Worm (Caenorhabditis elegans) whole organism, L2 larva: ENCODE data around the gene K08H2.7.
A peak's percentile ranks its signal among the peaks of the same experiment; 100 is the strongest.

Experiments used
- C34F6.9 ChIP-seq: fragments of 150-350 bp; optimal IDR thresholded peaks from 2 replicates; lab custom pipeline; 2014; ENCODE audit warnings: missing biosample characterization, missing genetic modification characterization
- F13H6.1 ChIP-seq: sonication (generic microtip); optimal IDR thresholded peaks from 2 replicates; lab custom pipeline; 2016; ENCODE audit warnings: missing genetic modification characterization, missing compliant biosample characterization
- Y55F3AM.14 ChIP-seq: fragments of 200-800 bp; sonication (Bioruptor generic); optimal IDR thresholded peaks from 2 replicates; lab custom pipeline; 2018; ENCODE audit warnings: mild to moderate bottlenecking, missing genetic modification characterization, missing compliant biosample characterization
- ZK546.5 ChIP-seq: sonication (generic microtip); optimal IDR thresholded peaks from 2 replicates; lab custom pipeline; 2017; ENCODE audit warnings: missing biosample characterization, missing genetic modification characterization
- alr-1 ChIP-seq: fragments of 150-350 bp; optimal IDR thresholded peaks from 2 replicates; lab custom pipeline; 2014; ENCODE audit warnings: missing biosample characterization, missing genetic modification characterization
- aly-2 ChIP-seq: fragments of 150-350 bp; optimal IDR thresholded peaks from 2 replicates; lab custom pipeline; 2014; ENCODE audit warnings: missing biosample characterization, missing genetic modification characterization
- ama-1 ChIP-seq: fragments of 150-350 bp; optimal IDR thresholded peaks from 2 replicates; lab custom pipeline; 2018; ENCODE audit warnings: inconsistent platforms
- blmp-1 ChIP-seq: sonication (generic microtip); optimal IDR thresholded peaks from 2 replicates; lab custom pipeline; 2017; ENCODE audit warnings: missing genetic modification characterization, mild to moderate bottlenecking, missing compliant biosample characterization, antibody characterized with exemption, moderate library complexity; ENCODE audit not compliant: insufficient read depth
- ceh-16 ChIP-seq: fragments of 150-350 bp; optimal IDR thresholded peaks from 2 replicates; lab custom pipeline; 2014; ENCODE audit warnings: missing biosample characterization, missing genetic modification characterization
- ceh-82 ChIP-seq: fragments of 150-350 bp; optimal IDR thresholded peaks from 2 replicates; lab custom pipeline; 2014; ENCODE audit warnings: missing biosample characterization, missing genetic modification characterization
- crh-2 ChIP-seq: sonication (generic microtip); optimal IDR thresholded peaks from 2 replicates; lab custom pipeline; 2017; ENCODE audit warnings: missing biosample characterization, missing genetic modification characterization
- dmd-4 ChIP-seq: sonication (generic microtip); optimal IDR thresholded peaks from 2 replicates; lab custom pipeline; 2017; ENCODE audit warnings: missing biosample characterization, missing genetic modification characterization
- egl-27 ChIP-seq: sonication (generic microtip); optimal IDR thresholded peaks from 3 replicates; lab custom pipeline; 2017; ENCODE audit warnings: missing biosample characterization, missing genetic modification reagents, missing genetic modification characterization
- elt-1 ChIP-seq: fragments of 150-350 bp; optimal IDR thresholded peaks from 2 replicates; lab custom pipeline; 2014; ENCODE audit warnings: missing biosample characterization, missing genetic modification characterization
- elt-3 ChIP-seq: sonication (generic microtip); optimal IDR thresholded peaks from 2 replicates; lab custom pipeline; 2017; ENCODE audit warnings: missing biosample characterization, missing genetic modification characterization
- fos-1 ChIP-seq: fragments of 150-350 bp; optimal IDR thresholded peaks from 2 replicates; lab custom pipeline; 2014; ENCODE audit warnings: missing biosample characterization, missing genetic modification characterization
- gmeb-1 ChIP-seq: fragments of 150-350 bp; optimal IDR thresholded peaks from 2 replicates; lab custom pipeline; 2014; ENCODE audit warnings: missing biosample characterization, missing genetic modification characterization
- lin-13 ChIP-seq: fragments of 150-350 bp; optimal IDR thresholded peaks from 2 replicates; lab custom pipeline; 2014; ENCODE audit warnings: missing biosample characterization, missing genetic modification reagents, missing genetic modification characterization
- lin-39 ChIP-seq: fragments of 150-350 bp; optimal IDR thresholded peaks from 2 replicates; lab custom pipeline; 2014; ENCODE audit warnings: missing biosample characterization, missing genetic modification reagents, missing genetic modification characterization
- lsy-2 ChIP-seq, 2 experiments: fragments of 150-350 bp in 1 of 2; sonication (generic microtip) in 1 of 2; optimal IDR thresholded peaks; 2 replicates each; lab custom pipeline; 2014 to 2017; ENCODE audit warnings: missing biosample characterization in 2 of 2, missing genetic modification characterization in 2 of 2
- nhr-11 ChIP-seq: fragments of 150-350 bp; optimal IDR thresholded peaks from 2 replicates; lab custom pipeline; 2014; ENCODE audit warnings: missing biosample characterization, missing genetic modification characterization
- nhr-12 ChIP-seq: fragments of 150-350 bp; optimal IDR thresholded peaks from 2 replicates; lab custom pipeline; 2014; ENCODE audit warnings: missing biosample characterization, missing genetic modification characterization
- nhr-129 ChIP-seq: fragments of 150-350 bp; optimal IDR thresholded peaks from 2 replicates; lab custom pipeline; 2014; ENCODE audit warnings: missing biosample characterization, missing genetic modification characterization
- nhr-21 ChIP-seq: fragments of 150-350 bp; optimal IDR thresholded peaks from 2 replicates; lab custom pipeline; 2014; ENCODE audit warnings: missing biosample characterization, missing genetic modification characterization
- nhr-23 ChIP-seq: fragments of 150-350 bp; optimal IDR thresholded peaks from 2 replicates; lab custom pipeline; 2014; ENCODE audit warnings: missing biosample characterization, missing genetic modification reagents, missing genetic modification characterization
- nhr-237 ChIP-seq: fragments of 150-350 bp; optimal IDR thresholded peaks from 2 replicates; lab custom pipeline; 2014; ENCODE audit warnings: missing biosample characterization, missing genetic modification characterization
- nhr-25 ChIP-seq: fragments of 150-350 bp; sonication (generic microtip); optimal IDR thresholded peaks from 3 replicates; lab custom pipeline; 2014; ENCODE audit warnings: missing biosample characterization, missing genetic modification characterization
- nhr-77 ChIP-seq: fragments of 150-350 bp; optimal IDR thresholded peaks from 2 replicates; lab custom pipeline; 2014; ENCODE audit warnings: missing biosample characterization, missing genetic modification characterization
- skn-1 ChIP-seq: sonication (generic microtip); optimal IDR thresholded peaks from 2 replicates; lab custom pipeline; 2017; ENCODE audit warnings: missing biosample characterization, missing genetic modification characterization
- sma-3 ChIP-seq: sonication (generic microtip); optimal IDR thresholded peaks from 2 replicates; lab custom pipeline; 2016; ENCODE audit warnings: missing genetic modification reagents, missing genetic modification characterization, missing compliant biosample characterization
- sma-9 ChIP-seq, 2 experiments: fragments of 150-350 bp in 1 of 2; sonication (generic microtip) in 1 of 2; optimal IDR thresholded peaks; 2 replicates each; lab custom pipeline; 2014 to 2016; ENCODE audit warnings: missing genetic modification characterization in 2 of 2, mild to moderate bottlenecking in 1 of 2, missing biosample characterization in 1 of 2, missing compliant biosample characterization in 1 of 2, missing genetic modification reagents in 1 of 2, moderate library complexity in 1 of 2
- snpc-4 ChIP-seq: fragments of 150-350 bp; optimal IDR thresholded peaks from 2 replicates; lab custom pipeline; 2014; ENCODE audit warnings: missing biosample characterization, missing genetic modification characterization
- unc-39 ChIP-seq: fragments of 150-350 bp; optimal IDR thresholded peaks from 2 replicates; lab custom pipeline; 2014; ENCODE audit warnings: missing biosample characterization, missing genetic modification characterization
- unc-55 ChIP-seq: fragments of 150-350 bp; sonication (generic microtip); optimal IDR thresholded peaks from 3 replicates; lab custom pipeline; 2014; ENCODE audit warnings: missing biosample characterization, missing genetic modification reagents, missing genetic modification characterization
- unc-62 ChIP-seq: fragments of 150-350 bp; optimal IDR thresholded peaks from 2 replicates; lab custom pipeline; 2014; ENCODE audit warnings: missing biosample characterization, missing genetic modification reagents, missing genetic modification characterization
- ztf-11 ChIP-seq: sonication (generic microtip); optimal IDR thresholded peaks from 2 replicates; lab custom pipeline; 2017; ENCODE audit warnings: missing biosample characterization, missing genetic modification characterization
- ztf-4 ChIP-seq: fragments of 150-350 bp; optimal IDR thresholded peaks from 2 replicates; lab custom pipeline; 2014; ENCODE audit warnings: missing biosample characterization, missing genetic modification characterization

Gene K08H2.7

ce11 chrX:13223437-13223836, 24.8 kb downstream of the K08H2.7 start, which contains the start of gene skr-20:
Gene skr-20, minus strand, starts transcription at chrX:13223537.
- TF ChIP-seq nhr-77 (tag; lab: Kevin White, UChicago) = no peak
- TF ChIP-seq Y55F3AM.14 (GFP tag; lab: Kevin White, UChicago) = no peak
- no peak for TF ChIP-seq ama-1
- TF ChIP-seq sma-3 = no peak
- TF ChIP-seq snpc-4 (tag; lab: Kevin White, UChicago) = no peak
- no peak for TF ChIP-seq crh-2 (tag; lab: Kevin White, UChicago)
- TF ChIP-seq ZK546.5 (tag; lab: Kevin White, UChicago) = no peak

- no peak for TF ChIP-seq nhr-12 (tag; lab: Kevin White, UChicago)
- peak in 1 of 2 experiments; percentile 9 for TF ChIP-seq lsy-2 (tag; optimal IDR thresholded peaks at IDR 0.05; lab: Kevin White, UChicago)
- peak; percentile 48 for TF ChIP-seq nhr-129 (tag; lab: Kevin White, UChicago)
- peak; percentile 30 for TF ChIP-seq fos-1 (tag; lab: Kevin White, UChicago)
- no peak for TF ChIP-seq ZK546.5 (tag; lab: Kevin White, UChicago)
- peak; percentile 4 for TF ChIP-seq sma-9 (GFP tag; optimal IDR thresholded peaks at IDR 0.05; lab: Kevin White, UChicago)
- TF ChIP-seq sma-9 (tag; optimal IDR thresholded peaks at IDR 0.05; lab: Kevin White, UChicago) = no peak
- no peak for TF ChIP-seq sma-3
- no peak for TF ChIP-seq elt-1
- TF ChIP-seq, all 48 proteins: peak for 4
Measured at ce11 chrX:13221357-13221756, 26.9 kb downstream of the K08H2.7 start, which contains the start of gene asp-4. Gene asp-4, minus strand, starts transcription at chrX:13221462.

- TF ChIP-seq lin-13 (GFP tag; lab: Kevin White, UChicago) (no peak), unc-62 (GFP tag; lab: Kevin White, UChicago) (no peak), skn-1 (tag; lab: Kevin White, UChicago) (no peak), alr-1 (tag; lab: Kevin White, UChicago) (no peak), aly-2 (tag; lab: Kevin White, UChicago) (no peak), crh-2 (tag; lab: Kevin White, UChicago) (no peak), nhr-23 (no peak), blmp-1 (tag; lab: Kevin White, UChicago) (no peak), lsy-2 (tag; optimal IDR thresholded peaks at IDR 0.05; lab: Kevin White, UChicago) (no peak), nhr-25 (tag; lab: Kevin White, UChicago) (no peak), nhr-77 (tag; lab: Kevin White, UChicago) (no peak), ceh-16 (no peak), F13H6.1 (tag; lab: Kevin White, UChicago) (peak; percentile 43), nhr-12 (tag; lab: Kevin White, UChicago) (no peak), sma-3 (no peak), lin-39 (no peak), sma-9 (GFP tag; optimal IDR thresholded peaks at IDR 0.05; lab: Kevin White, UChicago) (peak; percentile 27), sma-9 (tag; optimal IDR thresholded peaks at IDR 0.05; lab: Kevin White, UChicago) (no peak), nhr-129 (tag; lab: Kevin White, UChicago) (peak; percentile 52), egl-27 (no peak), ZK546.5 (tag; lab: Kevin White, UChicago) (no peak), nhr-11 (tag; lab: Kevin White, UChicago) (no peak), snpc-4 (tag; lab: Kevin White, UChicago) (peak; percentile 86), elt-1 (no peak), C34F6.9 (peak; percentile 9), dmd-4 (tag; lab: Kevin White, UChicago) (no peak), ceh-82 (tag; lab: Kevin White, UChicago) (no peak), nhr-21 (tag; lab: Kevin White, UChicago) (no peak), ama-1 (no peak), ztf-11 (tag; lab: Kevin White, UChicago) (no peak), ztf-4 (tag; lab: Kevin White, UChicago) (peak; percentile 11)
Measured at ce11 chrX:13220609-13221008, 27.6 kb downstream of the K08H2.7 start.

ce11 chrX:13217940-13218339, 30.3 kb downstream of the K08H2.7 start:
- TF ChIP-seq ceh-82 (tag; lab: Kevin White, UChicago) = no peak
- TF ChIP-seq unc-55 (GFP tag; lab: Kevin White, UChicago) = no peak
- TF ChIP-seq sma-9 (GFP tag; optimal IDR thresholded peaks at IDR 0.05; lab: Kevin White, UChicago) = no peak
- TF ChIP-seq sma-9 (tag; optimal IDR thresholded peaks at IDR 0.05; lab: Kevin White, UChicago) = no peak
- TF ChIP-seq crh-2 (tag; lab: Kevin White, UChicago) = no peak
- TF ChIP-seq nhr-237 (tag; lab: Kevin White, UChicago) = no peak
- TF ChIP-seq C34F6.9 = no peak
- no peak for TF ChIP-seq unc-39 (tag; lab: Kevin White, UChicago)
- TF ChIP-seq unc-62 (GFP tag; lab: Kevin White, UChicago) = no peak
- TF ChIP-seq egl-27 = no peak
- TF ChIP-seq skn-1 (tag; lab: Kevin White, UChicago) = no peak
- no peak for TF ChIP-seq elt-3 (tag; lab: Kevin White, UChicago)
- no peak for TF ChIP-seq dmd-4 (tag; lab: Kevin White, UChicago)
- no peak for TF ChIP-seq gmeb-1 (tag; lab: Kevin White, UChicago)
